Worm (Caenorhabditis elegans) whole organism, L4 larva: Measurements from ENCODE around the gene lys-10.

Source experiments
- aha-1 ChIP-seq: fragments of 150-350 bp; peaks from one replicate; lab custom pipeline; 2014; ENCODE audit warnings: missing biosample characterization, missing genetic modification characterization
- ctbp-1 ChIP-seq: fragments of 200-800 bp; sonication (Bioruptor generic); IDR thresholded peaks from 2 replicates; pipeline ENCODE4 v1.3.6; 2022; ENCODE audit warnings: missing genetic modification reagents, missing genetic modification characterization, missing compliant biosample characterization
- daf-12 ChIP-seq: fragments of 150-350 bp; optimal IDR thresholded peaks from 2 replicates; lab custom pipeline; 2014; ENCODE audit warnings: missing biosample characterization, missing genetic modification reagents, missing genetic modification characterization
- egl-27 ChIP-seq: sonication (generic microtip); optimal IDR thresholded peaks from 3 replicates; lab custom pipeline; 2017; ENCODE audit warnings: missing biosample characterization, missing genetic modification reagents, missing genetic modification characterization
- lir-3 ChIP-seq: sonication (generic microtip); optimal IDR thresholded peaks from 2 replicates; lab custom pipeline; 2016; ENCODE audit warnings: mild to moderate bottlenecking, missing genetic modification characterization, missing compliant biosample characterization
- lsy-2 ChIP-seq, 2 experiments: fragments of 150-350 bp in 1 of 2; sonication (generic microtip) in 1 of 2; optimal IDR thresholded peaks; 2 replicates each; lab custom pipeline; 2014 to 2017; ENCODE audit warnings: missing biosample characterization in 2 of 2, missing genetic modification characterization in 2 of 2
- nhr-6 ChIP-seq: fragments of 150-350 bp; optimal IDR thresholded peaks from 2 replicates; lab custom pipeline; 2014; ENCODE audit warnings: missing biosample characterization, missing genetic modification characterization
- pha-4 ChIP-seq, 2 experiments: fragments of 150-350 bp in 1 of 2; fragments of 200-800 bp in 1 of 2; sonication (Bioruptor generic) in 1 of 2; IDR thresholded peaks in 1 of 2; optimal IDR thresholded peaks in 1 of 2; 2 replicates each; pipeline versions ENCODE4 v1.3.6 to Lab custom; 2014 to 2022; ENCODE audit warnings: missing genetic modification characterization in 2 of 2, missing genetic modification reagents in 2 of 2, missing biosample characterization in 1 of 2, missing compliant biosample characterization in 1 of 2
- skn-1 ChIP-seq: fragments of 150-350 bp; optimal IDR thresholded peaks from 2 replicates; lab custom pipeline; 2014; ENCODE audit warnings: missing biosample characterization, missing genetic modification characterization
- unc-130 ChIP-seq: sonication (generic microtip); optimal IDR thresholded peaks from 2 replicates; lab custom pipeline; 2016; ENCODE audit warnings: missing genetic modification reagents, missing genetic modification characterization, missing compliant biosample characterization

DNA sequence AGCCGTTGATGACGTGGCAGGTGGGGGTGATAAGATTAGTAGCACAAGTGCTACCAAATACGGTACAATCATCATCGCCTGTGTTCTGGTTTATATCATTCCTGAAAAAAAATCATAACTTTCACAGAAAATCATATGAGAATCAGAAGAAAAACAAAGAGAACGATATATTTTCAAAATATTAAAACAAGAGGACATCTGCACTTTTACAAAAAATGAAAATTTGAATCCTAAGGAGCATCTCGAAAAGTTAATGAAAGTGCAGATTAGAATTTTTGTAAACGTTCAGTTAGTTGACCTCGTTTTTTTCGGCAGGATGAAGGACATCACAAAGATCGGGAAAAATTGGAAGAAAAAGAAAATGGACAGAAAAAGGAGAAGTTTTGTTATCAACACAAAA, 19.8 kb upstream of the lys-10 start, which contains the start of gene F35H10.10:
- TF ChIP-seq unc-130 (GFP tag; lab: Kevin White, UChicago) (no peak), skn-1 (tag; lab: Kevin White, UChicago) (no peak), lsy-2 (tag; optimal IDR thresholded peaks at IDR 0.05; lab: Kevin White, UChicago) (no peak), nhr-6 (tag; lab: Kevin White, UChicago) (no peak), ctbp-1 (GFP tag; lab: Robert Waterston, UW) (no peak), lir-3 (tag; lab: Kevin White, UChicago) (no peak), pha-4 (GFP tag; IDR thresholded peaks at IDR 0.05; lab: Robert Waterston, UW) (no peak), pha-4 (tag; optimal IDR thresholded peaks at IDR 0.05; lab: Kevin White, UChicago) (no peak), daf-12 (tag; lab: Kevin White, UChicago) (no peak), aha-1 (tag; lab: Kevin White, UChicago) (no peak), egl-27 (tag; lab: Kevin White, UChicago) (no peak)
